Worm (Caenorhabditis elegans) whole organism, L1 larva: ENCODE results near the gene lron-4.

Experiments
- C04F5.9 ChIP-seq: sonication (generic microtip); optimal IDR thresholded peaks from 2 replicates; lab custom pipeline; 2016; ENCODE audit warnings: missing genetic modification characterization, missing compliant biosample characterization
- C16A3.4 ChIP-seq: fragments of 150-350 bp; optimal IDR thresholded peaks from 2 replicates; lab custom pipeline; 2014; ENCODE audit warnings: missing biosample characterization, missing genetic modification characterization
- F16B12.6 ChIP-seq: fragments of 150-350 bp; optimal IDR thresholded peaks from 2 replicates; lab custom pipeline; 2014; ENCODE audit warnings: missing biosample characterization, missing genetic modification characterization
- alr-1 ChIP-seq: fragments of 200-800 bp; sonication (Bioruptor generic); optimal IDR thresholded peaks from 2 replicates; lab custom pipeline; 2018; ENCODE audit warnings: borderline replicate concordance, mild to moderate bottlenecking, missing genetic modification characterization, missing compliant biosample characterization
- ama-1 ChIP-seq: fragments of 150-350 bp; optimal IDR thresholded peaks from 2 replicates; lab custom pipeline; 2014
- blmp-1 ChIP-seq: fragments of 150-350 bp; optimal IDR thresholded peaks from 2 replicates; lab custom pipeline; 2014; ENCODE audit warnings: missing biosample characterization, missing genetic modification characterization
- ceh-63 ChIP-seq: fragments of 200-800 bp; sonication (Bioruptor generic); optimal IDR thresholded peaks from 2 replicates; lab custom pipeline; 2018; ENCODE audit warnings: mild to moderate bottlenecking, missing genetic modification characterization, missing compliant biosample characterization
- ceh-82 ChIP-seq, 3 experiments: fragments of 150-350 bp in 1 of 3; sonication (generic microtip) in 2 of 3; optimal IDR thresholded peaks; 2 replicates each; lab custom pipeline; 2014 to 2017; ENCODE audit warnings: missing biosample characterization in 3 of 3, missing genetic modification characterization in 3 of 3
- ces-1 ChIP-seq: fragments of 150-350 bp; optimal IDR thresholded peaks from 2 replicates; lab custom pipeline; 2014; ENCODE audit warnings: missing biosample characterization, missing genetic modification reagents, missing genetic modification characterization
- dpl-1 ChIP-seq, 3 experiments: fragments of 150-350 bp in 2 of 3; sonication (generic microtip) in 1 of 3; optimal IDR thresholded peaks; 2 replicates each; lab custom pipeline; 2014 to 2017; ENCODE audit warnings: missing biosample characterization in 3 of 3, missing genetic modification characterization in 3 of 3, missing genetic modification reagents in 3 of 3
- egl-27 ChIP-seq, 2 experiments: fragments of 150-350 bp in 1 of 2; sonication (generic microtip); optimal IDR thresholded peaks; 3 replicates each; lab custom pipeline; 2017 to 2018; ENCODE audit warnings: missing biosample characterization in 2 of 2, missing genetic modification characterization in 2 of 2, missing genetic modification reagents in 2 of 2
- ets-5 ChIP-seq: fragments of 200-800 bp; sonication (Bioruptor generic); IDR thresholded peaks from 2 replicates; pipeline ENCODE4 v1.3.6; 2022; ENCODE audit warnings: missing genetic modification characterization, missing compliant biosample characterization
- fkh-10 ChIP-seq: sonication (generic microtip); optimal IDR thresholded peaks from 2 replicates; lab custom pipeline; 2017; ENCODE audit warnings: missing biosample characterization, missing genetic modification reagents, missing genetic modification characterization
- fkh-4 ChIP-seq: sonication (generic microtip); optimal IDR thresholded peaks from 2 replicates; lab custom pipeline; 2016; ENCODE audit warnings: missing compliant biosample characterization, missing genetic modification characterization, borderline replicate concordance
- fkh-8 ChIP-seq: sonication (generic microtip); optimal IDR thresholded peaks from 2 replicates; lab custom pipeline; 2016; ENCODE audit warnings: mild to moderate bottlenecking, missing genetic modification characterization, missing compliant biosample characterization
- grh-1 ChIP-seq: fragments of 200-800 bp; sonication (Bioruptor generic); IDR thresholded peaks from 2 replicates; pipeline ENCODE4 v1.3.6; 2022; ENCODE audit warnings: missing genetic modification reagents, missing genetic modification characterization, missing compliant biosample characterization
- hpl-2 ChIP-seq: fragments of 150-350 bp; optimal IDR thresholded peaks from 2 replicates; lab custom pipeline; 2014; ENCODE audit warnings: missing biosample characterization, missing genetic modification reagents, missing genetic modification characterization
- isw-1 ChIP-seq: fragments of 200-800 bp; sonication (Bioruptor generic); IDR thresholded peaks from 2 replicates; pipeline ENCODE4 v1.3.6; 2022; ENCODE audit warnings: missing genetic modification characterization, missing compliant biosample characterization
- jun-1 ChIP-seq: fragments of 150-350 bp; optimal IDR thresholded peaks from 2 replicates; lab custom pipeline; 2014; ENCODE audit warnings: missing biosample characterization, missing genetic modification reagents, missing genetic modification characterization
- lin-14 ChIP-seq: fragments of 200-800 bp; sonication (Bioruptor generic); optimal IDR thresholded peaks from 2 replicates; lab custom pipeline; 2018; ENCODE audit warnings: mild to moderate bottlenecking, missing genetic modification characterization, moderate library complexity, missing compliant biosample characterization
- lin-39 ChIP-seq: fragments of 150-350 bp; optimal IDR thresholded peaks from 2 replicates; lab custom pipeline; 2014; ENCODE audit warnings: missing biosample characterization, missing genetic modification reagents, missing genetic modification characterization
- lir-3 ChIP-seq: sonication (generic microtip); optimal IDR thresholded peaks from 2 replicates; lab custom pipeline; 2016; ENCODE audit warnings: mild to moderate bottlenecking, missing genetic modification characterization, moderate library complexity, missing compliant biosample characterization; ENCODE audit not compliant: poor library complexity
- lsy-2 ChIP-seq, 2 experiments: fragments of 150-350 bp; optimal IDR thresholded peaks; 2 replicates each; lab custom pipeline; 2014; ENCODE audit warnings: missing biosample characterization in 2 of 2, missing genetic modification characterization in 2 of 2
- mab-9 ChIP-seq: fragments of 200-800 bp; sonication (Bioruptor generic); IDR thresholded peaks from 2 replicates; pipeline ENCODE4 v1.3.6; 2022; ENCODE audit warnings: missing genetic modification reagents, missing genetic modification characterization, missing compliant biosample characterization
- mep-1 ChIP-seq: fragments of 150-350 bp; optimal IDR thresholded peaks from 2 replicates; lab custom pipeline; 2014; ENCODE audit warnings: missing biosample characterization, missing genetic modification characterization
- nhr-20 ChIP-seq: sonication (generic microtip); optimal IDR thresholded peaks from 2 replicates; lab custom pipeline; 2016; ENCODE audit warnings: mild to moderate bottlenecking, missing genetic modification characterization, missing compliant biosample characterization
- nhr-237 ChIP-seq: fragments of 150-350 bp; optimal IDR thresholded peaks from 2 replicates; lab custom pipeline; 2014; ENCODE audit warnings: missing biosample characterization, missing genetic modification characterization
- nhr-47 ChIP-seq: sonication (generic microtip); optimal IDR thresholded peaks from 2 replicates; lab custom pipeline; 2016; ENCODE audit warnings: mild to moderate bottlenecking, missing genetic modification characterization, moderate library complexity, missing compliant biosample characterization
- nhr-77 ChIP-seq: fragments of 150-350 bp; optimal IDR thresholded peaks from 2 replicates; lab custom pipeline; 2014; ENCODE audit warnings: missing biosample characterization, missing genetic modification characterization
- nhr-85 ChIP-seq: sonication (generic microtip); peaks from one replicate; lab custom pipeline; 2016; ENCODE audit warnings: missing genetic modification characterization, inconsistent platforms, missing compliant biosample characterization
- nhr-90 ChIP-seq: sonication (generic microtip); optimal IDR thresholded peaks from 2 replicates; lab custom pipeline; 2016; ENCODE audit warnings: mild to moderate bottlenecking, missing genetic modification characterization, missing compliant biosample characterization; ENCODE audit not compliant: poor library complexity
- pag-3 ChIP-seq: sonication (generic microtip); optimal IDR thresholded peaks from 2 replicates; lab custom pipeline; 2017; ENCODE audit warnings: missing genetic modification characterization, mild to moderate bottlenecking, missing compliant biosample characterization, antibody characterized with exemption, borderline replicate concordance; ENCODE audit not compliant: insufficient read depth
- pqm-1 ChIP-seq: sonication (generic microtip); optimal IDR thresholded peaks from 3 replicates; lab custom pipeline; 2017; ENCODE audit warnings: missing biosample characterization, missing genetic modification characterization
- rnt-1 ChIP-seq: sonication (generic microtip); optimal IDR thresholded peaks from 2 replicates; lab custom pipeline; 2016; ENCODE audit warnings: mild to moderate bottlenecking, missing genetic modification characterization, moderate library complexity, missing compliant biosample characterization
- sptf-1 ChIP-seq: fragments of 150-350 bp; optimal IDR thresholded peaks from 2 replicates; lab custom pipeline; 2014; ENCODE audit warnings: missing biosample characterization, missing genetic modification characterization
- tbx-2 ChIP-seq: sonication (generic microtip); optimal IDR thresholded peaks from 2 replicates; lab custom pipeline; 2016; ENCODE audit warnings: missing genetic modification characterization, missing compliant biosample characterization
- unc-130 ChIP-seq: fragments of 150-350 bp; optimal IDR thresholded peaks from 2 replicates; lab custom pipeline; 2017; ENCODE audit warnings: missing biosample characterization, missing genetic modification characterization, inconsistent platforms
- unc-62 ChIP-seq: fragments of 150-350 bp; optimal IDR thresholded peaks from 2 replicates; lab custom pipeline; 2014; ENCODE audit warnings: missing biosample characterization, missing genetic modification reagents, missing genetic modification characterization
- vab-15 ChIP-seq: sonication (generic microtip); optimal IDR thresholded peaks from 2 replicates; lab custom pipeline; 2017; ENCODE audit warnings: missing genotype, mild to moderate bottlenecking, missing genetic modification characterization, missing compliant biosample characterization
- xbp-1 ChIP-seq: sonication (generic microtip); optimal IDR thresholded peaks from 2 replicates; lab custom pipeline; 2016; ENCODE audit warnings: missing genetic modification characterization, missing compliant biosample characterization
- zag-1 ChIP-seq: fragments of 150-350 bp; optimal IDR thresholded peaks from 2 replicates; lab custom pipeline; 2014; ENCODE audit warnings: missing biosample characterization, missing genetic modification characterization
- ztf-4 ChIP-seq: fragments of 150-350 bp; optimal IDR thresholded peaks from 2 replicates; lab custom pipeline; 2014; ENCODE audit warnings: missing biosample characterization, missing genetic modification characterization

Gene lron-4

DNA sequence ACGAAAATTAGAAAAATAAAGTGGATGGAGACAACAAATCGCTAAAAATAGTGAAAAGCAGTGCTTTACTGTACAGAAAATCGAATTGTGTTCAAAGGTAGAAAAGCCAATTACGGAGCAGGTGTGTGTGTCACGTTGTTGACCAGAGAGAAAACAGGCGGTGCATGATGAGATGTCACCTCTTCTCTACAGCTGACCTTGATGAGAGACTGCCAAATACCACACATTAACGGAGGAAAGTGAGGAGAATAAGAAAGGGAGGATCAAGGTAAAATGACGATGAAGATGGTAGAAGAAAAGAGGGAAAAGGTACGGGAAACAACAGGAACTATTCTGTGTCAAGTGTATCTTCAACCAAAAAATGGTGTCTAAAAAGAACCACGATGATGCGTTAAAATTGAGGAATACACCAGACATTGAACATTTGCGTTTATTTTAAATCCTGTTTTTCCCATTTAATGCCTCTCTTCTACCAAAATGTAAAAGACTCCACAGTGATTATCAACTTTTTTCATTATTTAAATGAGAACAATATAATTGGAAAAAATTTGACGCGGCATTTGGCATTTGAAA, 12.7 kb downstream of the lron-4 start (continued):
- TF ChIP-seq ztf-4 (no peak), C04F5.9 (tag; lab: Kevin White, UChicago) (no peak), fkh-10 (GFP tag; lab: Kevin White, UChicago) (no peak), ceh-82 (tag; optimal IDR thresholded peaks at IDR 0.05; lab: Kevin White, UChicago) (no peak), xbp-1 (tag; lab: Kevin White, UChicago) (no peak), nhr-90 (tag; lab: Kevin White, UChicago) (no peak), ces-1 (GFP tag; lab: Kevin White, UChicago) (no peak), lir-3 (tag; lab: Kevin White, UChicago) (no peak), fkh-4 (tag; lab: Kevin White, UChicago) (no peak), jun-1 (tag; lab: Kevin White, UChicago) (no peak), rnt-1 (tag; lab: Kevin White, UChicago) (no peak), lsy-2 (tag; optimal IDR thresholded peaks at IDR 0.05; lab: Kevin White, UChicago) (no peak), unc-130 (tag; lab: Kevin White, UChicago) (no peak), grh-1 (GFP tag; lab: Robert Waterston, UW) (no peak), ceh-63 (GFP tag; lab: Kevin White, UChicago) (no peak), nhr-47 (tag; lab: Kevin White, UChicago) (no peak), fkh-8 (tag; lab: Kevin White, UChicago) (no peak), unc-62 (GFP tag; lab: Kevin White, UChicago) (no peak), mab-9 (GFP tag; lab: Robert Waterston, UW) (no peak), ets-5 (GFP tag; lab: Robert Waterston, UW) (no peak), zag-1 (no peak), blmp-1 (tag; lab: Kevin White, UChicago) (peak; percentile 93), ama-1 (lab: Kevin White, UChicago) (no peak), hpl-2 (GFP tag; lab: Kevin White, UChicago) (no peak), F16B12.6 (tag; lab: Kevin White, UChicago) (no peak), sptf-1 (tag; lab: Kevin White, UChicago) (no peak), tbx-2 (no peak), mep-1 (tag; lab: Kevin White, UChicago) (peak; percentile 53), lin-39 (tag; lab: Kevin White, UChicago) (no peak), nhr-85 (peak; percentile 84), C16A3.4 (tag; lab: Kevin White, UChicago) (no peak), pag-3 (no peak), pqm-1 (tag; lab: Kevin White, UChicago) (no peak), egl-27 (tag; optimal IDR thresholded peaks at IDR 0.05; lab: Kevin White, UChicago) (no peak), dpl-1 (GFP tag; optimal IDR thresholded peaks at IDR 0.05; lab: Kevin White, UChicago) (peak in 1 of 3 experiments; percentile 0)

- TF ChIP-seq blmp-1 (tag; lab: Kevin White, UChicago) (peak; percentile 58), alr-1 (tag; lab: Kevin White, UChicago) (no peak)
Measured at ce11 chrII:8093914-8094313, 18.0 kb downstream of the lron-4 start.

ce11 chrII:8093283-8093682, 18.7 kb downstream of the lron-4 start:
- TF ChIP-seq vab-15: no peak
- no peak for TF ChIP-seq C04F5.9 (tag; lab: Kevin White, UChicago)
- no peak for TF ChIP-seq nhr-237 (tag; lab: Kevin White, UChicago)
- TF ChIP-seq unc-62 (GFP tag; lab: Kevin White, UChicago): no peak
- no peak for TF ChIP-seq nhr-20
- TF ChIP-seq blmp-1 (tag; lab: Kevin White, UChicago): no peak
- TF ChIP-seq sptf-1 (tag; lab: Kevin White, UChicago): no peak
- TF ChIP-seq mab-9 (GFP tag; lab: Robert Waterston, UW): no peak
- no peak for TF ChIP-seq lin-14 (GFP tag; lab: Kevin White, UChicago)
- TF ChIP-seq ztf-4: no peak
- TF ChIP-seq fkh-8 (tag; lab: Kevin White, UChicago): no peak
- no peak for TF ChIP-seq isw-1 (GFP tag; lab: Robert Waterston, UW)
- TF ChIP-seq nhr-77 (tag; lab: Kevin White, UChicago): no peak
- TF ChIP-seq, all 84 proteins: peak for 0
